Worm (Caenorhabditis elegans): ENCODE results near the gene srlf-10.

DNA sequence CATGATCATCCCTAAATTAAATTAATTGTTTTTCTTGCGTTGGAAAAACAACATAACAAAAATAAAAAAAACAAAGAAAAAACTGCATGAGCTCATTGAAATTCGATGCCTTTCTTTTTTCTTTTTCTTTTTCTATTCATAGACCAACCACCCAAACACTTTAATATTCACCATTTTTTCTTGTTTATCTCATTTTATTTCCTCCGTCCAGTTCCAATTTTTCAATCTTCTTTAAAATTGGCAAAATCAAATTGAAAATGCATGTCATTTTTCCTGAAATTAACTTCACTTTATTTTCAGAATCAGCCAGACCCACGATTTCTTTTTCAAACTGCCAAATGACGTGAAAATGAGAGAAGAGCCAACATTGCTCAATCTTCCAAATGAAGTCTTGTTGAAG lies 16.2 kb upstream of the srlf-10 start, which contains the start of gene T03F6.4:
- TF ChIP-seq W03F9.2 (tag; optimal IDR thresholded peaks at IDR 0.05) (no peak), him-1 (tag; optimal IDR thresholded peaks at IDR 0.05) (no peak), dao-5 (tag; optimal IDR thresholded peaks at IDR 0.05) (no peak)

Data from whole organism, L4/young adult.